Fruit fly (Drosophila melanogaster) whole organism, wandering third instar larva: ENCODE data around the gene CG43998.

Experiments
- Hnf4 ChIP-seq: fragments of 200-800 bp; sonication (Bioruptor generic); optimal IDR thresholded peaks from 2 replicates; lab custom pipeline; 2016; ENCODE audit warnings: missing biosample characterization, mild to moderate bottlenecking, missing genetic modification characterization
- psq ChIP-seq: fragments of 200-800 bp; sonication (Bioruptor generic); optimal IDR thresholded peaks from 3 replicates; lab custom pipeline; 2017; ENCODE audit warnings: missing biosample characterization, mild to moderate bottlenecking, missing genetic modification characterization, moderate library complexity

- TF ChIP-seq psq (GFP tag; lab: Kevin White, UChicago) (peak; percentile 58), Hnf4 (GFP tag; lab: Kevin White, UChicago) (no peak)
Observed at dm6 chr3R:23890886-23891285, 37.9 kb downstream of the CG43998 start, which contains the start of gene TfIIA-S.
